Worm (Caenorhabditis elegans): Measurements from ENCODE around the gene col-86.

Gene col-86

ce11 chrII:13130576-13130975 lies 32.5 kb upstream of the col-86 start:
- TF ChIP-seq T20F7.1 (GFP tag; optimal IDR thresholded peaks at IDR 0.05) (no peak), nhr-102 (tag; optimal IDR thresholded peaks at IDR 0.05) (no peak), nhr-76 (tag; optimal IDR thresholded peaks at IDR 0.05) (no peak), madf-5 (GFP tag; IDR thresholded peaks at IDR 0.05) (no peak), lin-15B (tag; optimal IDR thresholded peaks at IDR 0.05) (no peak), ces-1 (GFP tag; optimal IDR thresholded peaks at IDR 0.05) (no peak), pqm-1 (tag; optimal IDR thresholded peaks at IDR 0.05) (no peak), lin-39 (tag; optimal IDR thresholded peaks at IDR 0.05) (no peak), lir-3 (tag; optimal IDR thresholded peaks at IDR 0.05) (no peak)

- no peak for TF ChIP-seq dmd-6 (GFP tag; IDR thresholded peaks at IDR 0.05)
- TF ChIP-seq aly-2 (tag; optimal IDR thresholded peaks at IDR 0.05), result no peak
- TF ChIP-seq cey-2 (tag; optimal IDR thresholded peaks at IDR 0.05; ENCODE audit: borderline replicate concordance, insufficient read depth), result no peak
- no peak for TF ChIP-seq lin-1 (GFP tag; IDR thresholded peaks at IDR 0.05)
- TF ChIP-seq zag-1 (tag; optimal IDR thresholded peaks at IDR 0.05), result no peak
- no peak for TF ChIP-seq hlh-30 (tag; optimal IDR thresholded peaks at IDR 0.05; ENCODE audit: insufficient read depth)
- no peak for TF ChIP-seq nhr-111 (GFP tag; optimal IDR thresholded peaks at IDR 0.05)
- no peak for TF ChIP-seq aha-1 (tag)
- no peak for TF ChIP-seq lin-15B (tag; optimal IDR thresholded peaks at IDR 0.05)
- TF ChIP-seq lin-29 (GFP tag; IDR thresholded peaks at IDR 0.05), result no peak
- no peak for TF ChIP-seq nhr-237 (tag; optimal IDR thresholded peaks at IDR 0.05)
- TF ChIP-seq hmg-1.1 (GFP tag; IDR thresholded peaks at IDR 0.05), result no peak
- no peak for TF ChIP-seq nhr-28 (tag; optimal IDR thresholded peaks at IDR 0.05)
- TF ChIP-seq snpc-4 (tag; optimal IDR thresholded peaks at IDR 0.05), result no peak
- no peak for TF ChIP-seq mep-1 (tag; optimal IDR thresholded peaks at IDR 0.05)
- TF ChIP-seq spr-3 (GFP tag; optimal IDR thresholded peaks at IDR 0.05), result no peak
- no peak for TF ChIP-seq T26A8.4 (GFP tag; IDR thresholded peaks at IDR 0.05)
Observed at ce11 chrII:13129602-13130001, 31.5 kb upstream of the col-86 start, which contains the start of gene F29C12.6. Gene F29C12.6, plus strand, starts transcription at chrII:13129902.

ce11 chrII:13122720-13123119 lies 24.6 kb upstream of the col-86 start, which contains the start of gene bath-45:
Gene bath-45, plus strand, starts transcription at chrII:13123020.
- TF ChIP-seq ama-1 (optimal IDR thresholded peaks at IDR 0.05) (no peak), tra-1 (GFP tag; IDR thresholded peaks at IDR 0.05) (no peak), lsy-2 (tag; optimal IDR thresholded peaks at IDR 0.05) (no peak), pha-4 (GFP tag; IDR thresholded peaks at IDR 0.05) (no peak), pha-4 (tag; optimal IDR thresholded peaks at IDR 0.05) (no peak), snpc-4 (tag; optimal IDR thresholded peaks at IDR 0.05) (no peak), hmg-1.1 (GFP tag; IDR thresholded peaks at IDR 0.05) (no peak), zag-1 (tag; optimal IDR thresholded peaks at IDR 0.05) (no peak), F10B5.3 (tag; optimal IDR thresholded peaks at IDR 0.05) (no peak), madf-9 (GFP tag; conservative IDR thresholded peaks at IDR 0.05) (no peak), nhr-28 (tag; optimal IDR thresholded peaks at IDR 0.05) (no peak), T20F7.1 (GFP tag; optimal IDR thresholded peaks at IDR 0.05) (no peak), nhr-77 (tag; optimal IDR thresholded peaks at IDR 0.05) (no peak), daf-12 (tag; optimal IDR thresholded peaks at IDR 0.05) (no peak), Y5F2A.4 (GFP tag; optimal IDR thresholded peaks at IDR 0.05) (no peak), daf-19 (GFP tag; conservative IDR thresholded peaks at IDR 0.05) (no peak)

ce11 chrII:13117135-13117534 lies 19.1 kb upstream of the col-86 start, which contains the start of gene gfm-1:
Gene gfm-1, plus strand, starts transcription at chrII:13117483.
- TF ChIP-seq ceh-20 (GFP tag; IDR thresholded peaks at IDR 0.05) (no peak), skn-1 (tag; optimal IDR thresholded peaks at IDR 0.05) (no peak), hif-1 (tag; optimal IDR thresholded peaks at IDR 0.05) (peak in 1 of 2 experiments; percentile 82), dpl-1 (GFP tag; optimal IDR thresholded peaks at IDR 0.05) (peak; percentile 76), mdt-29 (GFP tag; IDR thresholded peaks at IDR 0.05) (no peak), php-3 (GFP tag; IDR thresholded peaks at IDR 0.05) (no peak), unc-130 (GFP tag; optimal IDR thresholded peaks at IDR 0.05) (peak; percentile 81), D1046.2 (GFP tag; IDR thresholded peaks at IDR 0.05) (no peak), rbr-2 (tag; optimal IDR thresholded peaks at IDR 0.05) (peak; percentile 43), duxl-1 (tag; optimal IDR thresholded peaks at IDR 0.05; ENCODE audit: poor library complexity) (peak; percentile 63), zfp-3 (GFP tag; conservative IDR thresholded peaks at IDR 0.05) (no peak), cey-2 (tag; optimal IDR thresholded peaks at IDR 0.05; ENCODE audit: borderline replicate concordance, insufficient read depth) (no peak), F37D6.2 (tag; optimal IDR thresholded peaks at IDR 0.05) (peak; percentile 8), lin-13 (GFP tag; optimal IDR thresholded peaks at IDR 0.05) (no peak)

All from whole organism, L4 larva.